Worm (Caenorhabditis elegans) whole organism, early embryonic: Measurements from ENCODE around the gene F29C4.4.

Source experiments
- B0310.2 ChIP-seq: sonication (generic microtip); optimal IDR thresholded peaks from 2 replicates; lab custom pipeline; 2016; ENCODE audit warnings: mild to moderate bottlenecking, missing genetic modification characterization, missing compliant biosample characterization
- aly-1 ChIP-seq: sonication (generic microtip); optimal IDR thresholded peaks from 2 replicates; lab custom pipeline; 2016; ENCODE audit warnings: missing genetic modification characterization, missing compliant biosample characterization
- ama-1 ChIP-seq: fragments of 150-350 bp; optimal IDR thresholded peaks from 2 replicates; lab custom pipeline; 2014
- ceh-13 ChIP-seq: fragments of 200-800 bp; sonication (Bioruptor generic); optimal IDR thresholded peaks from 2 replicates; lab custom pipeline; 2018; ENCODE audit warnings: mild to moderate bottlenecking, missing genetic modification characterization, missing compliant biosample characterization
- flt-1 ChIP-seq: fragments of 200-800 bp; sonication (Bioruptor generic); IDR thresholded peaks from 2 replicates; pipeline ENCODE4 v1.3.6; 2022; ENCODE audit warnings: missing genetic modification characterization, missing compliant biosample characterization
- hnd-1 ChIP-seq: sonication (generic microtip); optimal IDR thresholded peaks from 2 replicates; lab custom pipeline; 2016; ENCODE audit warnings: missing genetic modification characterization, missing compliant biosample characterization
- pes-1 ChIP-seq: fragments of 200-800 bp; sonication (Bioruptor generic); IDR thresholded peaks from 2 replicates; pipeline ENCODE4 v1.3.6; 2022; ENCODE audit warnings: missing genetic modification reagents, missing genetic modification characterization, missing compliant biosample characterization
- tbx-11 ChIP-seq: fragments of 200-800 bp; sonication (Bioruptor generic); IDR thresholded peaks from 2 replicates; pipeline ENCODE4 v1.3.6; 2022; ENCODE audit warnings: missing genetic modification characterization, missing compliant biosample characterization

DNA sequence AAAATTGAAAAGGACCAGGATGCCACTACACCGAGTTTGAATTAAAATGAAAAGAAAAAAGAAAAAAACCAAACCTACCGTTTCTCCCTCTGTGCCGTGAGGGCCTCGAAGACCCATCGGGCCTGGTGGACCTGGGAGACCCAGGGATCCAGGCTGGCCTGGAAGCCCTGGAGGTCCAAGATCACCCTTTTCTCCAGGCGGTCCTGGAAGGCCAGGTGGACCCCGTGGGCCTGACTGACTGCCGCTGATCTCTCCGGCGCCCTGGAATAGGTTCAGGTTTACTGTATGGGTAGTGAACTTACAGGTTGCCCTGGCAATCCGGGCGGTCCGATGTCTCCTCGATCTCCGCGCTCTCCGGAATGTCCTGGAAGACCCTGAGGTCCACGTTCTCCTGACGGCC lies 28.2 kb downstream of the F29C4.4 start:
- TF ChIP-seq ama-1 (lab: Kevin White, UChicago), result no peak
- no peak for TF ChIP-seq hnd-1 (tag; lab: Kevin White, UChicago)
- TF ChIP-seq pes-1 (GFP tag; lab: Robert Waterston, UW), result no peak
- TF ChIP-seq ceh-13 (GFP tag; lab: Kevin White, UChicago), result no peak
- no peak for TF ChIP-seq tbx-11 (GFP tag; lab: Robert Waterston, UW)
- TF ChIP-seq flt-1 (GFP tag; lab: Robert Waterston, UW), result no peak
- TF ChIP-seq aly-1 (tag; lab: Kevin White, UChicago), result no peak
- no peak for TF ChIP-seq B0310.2 (tag; lab: Kevin White, UChicago)
